Worm (Caenorhabditis elegans): ENCODE data around the gene clc-2.
A peak's percentile ranks its signal among the peaks of the same experiment; 100 is the strongest.

The clc-2 gene

DNA sequence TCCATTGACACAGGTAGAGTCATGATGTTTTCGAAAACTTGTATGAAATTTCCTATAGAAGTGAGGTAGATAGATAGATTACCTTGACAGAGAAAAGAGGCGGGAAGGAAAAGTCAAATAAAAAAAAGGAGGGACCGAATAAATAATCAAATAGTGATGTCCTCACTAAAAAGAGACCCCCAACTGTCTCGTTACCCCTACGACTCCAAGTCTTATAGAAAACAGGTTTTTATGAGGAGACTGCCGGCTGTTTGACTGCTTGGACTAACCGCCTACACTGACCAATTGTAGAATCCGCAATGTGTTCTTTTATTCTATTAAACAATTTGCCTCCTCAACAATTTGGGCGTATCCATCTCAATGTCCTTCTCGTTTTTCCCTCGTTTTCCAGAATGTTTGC, 6.7 kb downstream of the clc-2 start, which contains the start of gene C01C10.2:
TSS of gene C01C10.2 (minus strand) at position 170 of the 400 bp plus-strand sequence.
- no peak for TF ChIP-seq F22D6.2 (tag; optimal IDR thresholded peaks at IDR 0.05)
- TF ChIP-seq lag-1 (GFP tag; IDR thresholded peaks at IDR 0.05), result no peak
- no peak for TF ChIP-seq ceh-27 (GFP tag; optimal IDR thresholded peaks at IDR 0.05)
- TF ChIP-seq athp-1 (tag; optimal IDR thresholded peaks at IDR 0.05), result no peak

- TF ChIP-seq ceh-27 (GFP tag; optimal IDR thresholded peaks at IDR 0.05), result no peak
- TF ChIP-seq egl-44 (GFP tag; IDR thresholded peaks at IDR 0.05), result no peak
- no peak for TF ChIP-seq die-1 (tag; optimal IDR thresholded peaks at IDR 0.05)
- TF ChIP-seq ccch-3 (GFP tag; optimal IDR thresholded peaks at IDR 0.05), result no peak
- no peak for TF ChIP-seq ceh-58 (GFP tag; IDR thresholded peaks at IDR 0.05)
- no peak for TF ChIP-seq attf-3 (GFP tag; conservative IDR thresholded peaks at IDR 0.05)
- TF ChIP-seq bed-1 (GFP tag; IDR thresholded peaks at IDR 0.05), result no peak
- no peak for TF ChIP-seq B0019.2 (GFP tag; conservative IDR thresholded peaks at IDR 0.05)
- no peak for TF ChIP-seq D2030.7 (GFP tag; IDR thresholded peaks at IDR 0.05)
- no peak for TF ChIP-seq ztf-22 (GFP tag; optimal IDR thresholded peaks at IDR 0.05)
- TF ChIP-seq tlf-1 (GFP tag; optimal IDR thresholded peaks at IDR 0.05), result no peak
- no peak for TF ChIP-seq F37B4.10 (GFP tag; IDR thresholded peaks at IDR 0.05)
- no peak for TF ChIP-seq akir-1 (GFP tag; optimal IDR thresholded peaks at IDR 0.05)
Measured at ce11 chrX:7440102-7440501, 8.8 kb downstream of the clc-2 start.

ce11 chrX:7442477-7442876, 11.2 kb downstream of the clc-2 start, which contains the start of gene acl-12:
Gene acl-12, minus strand, starts transcription at chrX:7442577.
- no peak for TF ChIP-seq nhr-179 (tag; optimal IDR thresholded peaks at IDR 0.05)
- no peak for TF ChIP-seq D2030.7 (GFP tag; IDR thresholded peaks at IDR 0.05)
- no peak for TF ChIP-seq F23B12.7 (tag; optimal IDR thresholded peaks at IDR 0.05; ENCODE audit: insufficient read depth)
- no peak for TF ChIP-seq Y95B8A.8 (GFP tag; IDR thresholded peaks at IDR 0.05)
- no peak for TF ChIP-seq attf-5 (GFP tag; optimal IDR thresholded peaks at IDR 0.05)
- TF ChIP-seq Y53F4B.3 (GFP tag; IDR thresholded peaks at IDR 0.05), result no peak
- TF ChIP-seq F55B11.4 (tag; optimal IDR thresholded peaks at IDR 0.05; ENCODE audit: borderline replicate concordance, insufficient read depth), result no peak
- TF ChIP-seq egrh-3 (GFP tag; IDR thresholded peaks at IDR 0.05), result no peak
- TF ChIP-seq ztf-3 (GFP tag; optimal IDR thresholded peaks at IDR 0.05), result no peak
- TF ChIP-seq egl-44 (GFP tag; IDR thresholded peaks at IDR 0.05), result no peak
- TF ChIP-seq ceh-100 (GFP tag; IDR thresholded peaks at IDR 0.05), result no peak
- no peak for TF ChIP-seq F37B4.10 (GFP tag; IDR thresholded peaks at IDR 0.05)
- no peak for TF ChIP-seq zfh-2 (GFP tag; conservative IDR thresholded peaks at IDR 0.05)
- TF ChIP-seq hlh-26 (GFP tag; conservative IDR thresholded peaks at IDR 0.05), result no peak
- no peak for TF ChIP-seq cebp-2 (GFP tag; IDR thresholded peaks at IDR 0.05)
- no peak for TF ChIP-seq T07F8.4 (tag; optimal IDR thresholded peaks at IDR 0.05)
- TF ChIP-seq unc-62 (GFP tag; optimal IDR thresholded peaks at IDR 0.05), result no peak
- TF ChIP-seq zim-3 (tag; optimal IDR thresholded peaks at IDR 0.05), result no peak

ce11 chrX:7445734-7446133, 14.5 kb downstream of the clc-2 start:
- peak; percentile 85 for TF ChIP-seq nhr-80 (tag; optimal IDR thresholded peaks at IDR 0.05)
- no peak for TF ChIP-seq cebp-1 (GFP tag; IDR thresholded peaks at IDR 0.05)
- TF ChIP-seq cebp-1 (tag; optimal IDR thresholded peaks at IDR 0.05), result peak; percentile 30
- TF ChIP-seq let-526 (GFP tag; IDR thresholded peaks at IDR 0.05), result no peak
- peak; percentile 10 for TF ChIP-seq unc-62 (GFP tag; optimal IDR thresholded peaks at IDR 0.05)
- peak in 1 of 2 experiments; percentile 8 for TF ChIP-seq let-607 (tag; optimal IDR thresholded peaks at IDR 0.05)

Data from whole organism, young adult.